Worm (Caenorhabditis elegans) whole organism, L2 larva: Measurements from ENCODE around the gene T22E5.6.

Source experiments
- C34F6.9 ChIP-seq: fragments of 150-350 bp; optimal IDR thresholded peaks from 2 replicates; lab custom pipeline; 2014; ENCODE audit warnings: missing biosample characterization, missing genetic modification characterization
- R02D3.7 ChIP-seq: fragments of 150-350 bp; optimal IDR thresholded peaks from 2 replicates; lab custom pipeline; 2014; ENCODE audit warnings: missing biosample characterization, missing genetic modification characterization
- alr-1 ChIP-seq: fragments of 150-350 bp; optimal IDR thresholded peaks from 2 replicates; lab custom pipeline; 2014; ENCODE audit warnings: missing biosample characterization, missing genetic modification characterization
- ama-1 ChIP-seq: fragments of 150-350 bp; optimal IDR thresholded peaks from 2 replicates; lab custom pipeline; 2018; ENCODE audit warnings: inconsistent platforms
- ceh-82 ChIP-seq: fragments of 150-350 bp; optimal IDR thresholded peaks from 2 replicates; lab custom pipeline; 2014; ENCODE audit warnings: missing biosample characterization, missing genetic modification characterization
- fos-1 ChIP-seq: fragments of 150-350 bp; optimal IDR thresholded peaks from 2 replicates; lab custom pipeline; 2014; ENCODE audit warnings: missing biosample characterization, missing genetic modification characterization
- gmeb-1 ChIP-seq: fragments of 150-350 bp; optimal IDR thresholded peaks from 2 replicates; lab custom pipeline; 2014; ENCODE audit warnings: missing biosample characterization, missing genetic modification characterization
- lin-13 ChIP-seq: fragments of 150-350 bp; optimal IDR thresholded peaks from 2 replicates; lab custom pipeline; 2014; ENCODE audit warnings: missing biosample characterization, missing genetic modification reagents, missing genetic modification characterization
- lsy-2 ChIP-seq, 2 experiments: fragments of 150-350 bp in 1 of 2; sonication (generic microtip) in 1 of 2; optimal IDR thresholded peaks; 2 replicates each; lab custom pipeline; 2014 to 2017; ENCODE audit warnings: missing biosample characterization in 2 of 2, missing genetic modification characterization in 2 of 2
- mab-5 ChIP-seq: fragments of 150-350 bp; optimal IDR thresholded peaks from 2 replicates; lab custom pipeline; 2014; ENCODE audit warnings: missing biosample characterization, missing genetic modification characterization
- mbf-1 ChIP-seq: sonication (generic microtip); optimal IDR thresholded peaks from 2 replicates; lab custom pipeline; 2017; ENCODE audit warnings: missing biosample characterization, missing genetic modification characterization
- mdl-1 ChIP-seq, 2 experiments: fragments of 150-350 bp in 1 of 2; sonication (generic microtip) in 1 of 2; optimal IDR thresholded peaks; 2 replicates each; lab custom pipeline; 2017; ENCODE audit warnings: missing biosample characterization in 2 of 2, missing genetic modification characterization in 2 of 2
- nhr-21 ChIP-seq: fragments of 150-350 bp; optimal IDR thresholded peaks from 2 replicates; lab custom pipeline; 2014; ENCODE audit warnings: missing biosample characterization, missing genetic modification characterization
- nhr-23 ChIP-seq: fragments of 150-350 bp; optimal IDR thresholded peaks from 2 replicates; lab custom pipeline; 2014; ENCODE audit warnings: missing biosample characterization, missing genetic modification reagents, missing genetic modification characterization
- nhr-237 ChIP-seq: fragments of 150-350 bp; optimal IDR thresholded peaks from 2 replicates; lab custom pipeline; 2014; ENCODE audit warnings: missing biosample characterization, missing genetic modification characterization
- nhr-77 ChIP-seq: fragments of 150-350 bp; optimal IDR thresholded peaks from 2 replicates; lab custom pipeline; 2014; ENCODE audit warnings: missing biosample characterization, missing genetic modification characterization
- sma-3 ChIP-seq: sonication (generic microtip); optimal IDR thresholded peaks from 2 replicates; lab custom pipeline; 2016; ENCODE audit warnings: missing genetic modification reagents, missing genetic modification characterization, missing compliant biosample characterization
- snpc-4 ChIP-seq: fragments of 150-350 bp; optimal IDR thresholded peaks from 2 replicates; lab custom pipeline; 2014; ENCODE audit warnings: missing biosample characterization, missing genetic modification characterization
- unc-55 ChIP-seq: fragments of 150-350 bp; sonication (generic microtip); optimal IDR thresholded peaks from 3 replicates; lab custom pipeline; 2014; ENCODE audit warnings: missing biosample characterization, missing genetic modification reagents, missing genetic modification characterization
- ztf-1 ChIP-seq: fragments of 200-800 bp; sonication (Bioruptor generic); conservative IDR thresholded peaks from 2 replicates; pipeline ENCODE4 v1.3.6; 2022; ENCODE audit warnings: missing genetic modification characterization, missing compliant biosample characterization
- ztf-4 ChIP-seq: fragments of 150-350 bp; optimal IDR thresholded peaks from 2 replicates; lab custom pipeline; 2014; ENCODE audit warnings: missing biosample characterization, missing genetic modification characterization

Gene T22E5.6

DNA sequence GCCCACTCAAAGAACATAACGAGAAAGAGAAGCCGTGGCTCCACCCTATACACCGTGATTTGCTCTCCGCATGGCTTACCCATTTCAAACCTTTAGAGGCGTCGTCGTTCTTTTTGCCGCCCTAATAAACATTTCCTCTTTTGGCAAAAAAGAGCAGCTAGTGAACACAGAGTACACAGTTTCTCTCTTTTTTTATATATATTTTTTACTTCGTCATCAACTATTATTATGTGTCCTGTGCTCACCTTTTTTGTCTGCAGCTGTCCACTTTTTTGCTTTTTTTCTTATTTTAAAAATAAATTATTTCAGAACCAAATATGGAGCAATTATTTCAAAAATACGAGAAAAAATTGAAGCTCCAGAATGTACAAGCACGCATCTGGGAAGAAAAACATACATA lies 46.5 kb downstream of the T22E5.6 start, which contains the start of gene C03B1.2:
TSS of gene C03B1.2 (plus strand) at position 301 of the 400 bp plus-strand sequence.
- TF ChIP-seq nhr-77 (tag; lab: Kevin White, UChicago) (no peak), sma-3 (GFP tag; lab: Kevin White, UChicago) (no peak), lsy-2 (tag; optimal IDR thresholded peaks at IDR 0.05; lab: Kevin White, UChicago) (no peak), alr-1 (tag; lab: Kevin White, UChicago) (no peak), mdl-1 (tag; optimal IDR thresholded peaks at IDR 0.05; lab: Kevin White, UChicago) (no peak), nhr-237 (tag; lab: Kevin White, UChicago) (no peak), ceh-82 (tag; lab: Kevin White, UChicago) (no peak), R02D3.7 (tag; lab: Kevin White, UChicago) (no peak)

DNA sequence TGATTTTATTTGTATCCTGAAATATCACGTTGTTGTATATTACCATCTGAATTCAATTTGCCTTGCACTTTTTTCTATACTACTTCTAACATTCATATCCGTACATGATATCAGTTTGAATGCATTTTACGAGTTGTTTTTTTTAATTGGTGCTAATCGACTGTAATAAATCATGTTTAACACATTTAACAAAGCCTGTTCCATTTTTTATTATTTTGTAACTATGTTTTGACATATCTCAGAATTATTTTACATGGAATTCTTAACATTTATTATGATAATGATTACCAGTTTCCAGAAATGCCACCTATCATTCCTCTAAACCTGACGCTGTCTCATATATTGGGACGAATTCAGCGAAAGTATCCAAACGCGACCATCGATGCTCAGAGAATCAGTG lies 50.5 kb downstream of the T22E5.6 start, which contains the start of gene C03B1.3:
TSS of gene C03B1.3 (plus strand) at position 301 of the 400 bp plus-strand sequence.
- TF ChIP-seq gmeb-1 (no peak), C34F6.9 (tag; lab: Kevin White, UChicago) (no peak), ztf-4 (no peak), fos-1 (tag; lab: Kevin White, UChicago) (no peak), unc-55 (GFP tag; lab: Kevin White, UChicago) (no peak), lin-13 (GFP tag; lab: Kevin White, UChicago) (no peak), ama-1 (lab: Kevin White, UChicago) (no peak), mab-5 (tag; lab: Kevin White, UChicago) (no peak), mbf-1 (tag; lab: Kevin White, UChicago) (no peak), ztf-1 (GFP tag; lab: Robert Waterston, UW) (no peak)

DNA sequence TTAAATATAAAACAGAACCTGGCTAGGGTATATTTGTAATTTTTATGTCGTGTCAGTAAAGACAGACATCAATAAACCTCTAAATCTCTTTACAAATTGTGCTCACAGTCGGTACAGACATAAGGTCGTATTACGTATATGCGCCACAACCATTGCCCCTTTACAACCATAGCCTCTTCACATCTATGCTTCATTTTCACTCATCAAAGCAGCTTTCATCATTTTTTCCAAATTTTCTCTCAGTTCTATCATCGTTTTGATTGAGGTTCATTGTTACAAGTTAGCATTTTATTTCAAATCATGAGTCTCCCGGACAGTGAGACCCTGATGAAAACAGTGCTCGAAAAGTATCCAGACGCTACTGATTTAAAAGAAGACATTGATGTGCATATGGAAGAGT lies 52.0 kb downstream of the T22E5.6 start, which contains the start of gene C03B1.4:
TSS of gene C03B1.4 (plus strand) at position 301 of the 400 bp plus-strand sequence.
- TF ChIP-seq nhr-21 (tag; lab: Kevin White, UChicago) (no peak), nhr-23 (tag; lab: Kevin White, UChicago) (no peak), snpc-4 (no peak), nhr-237 (tag; lab: Kevin White, UChicago) (no peak)
